Worm (Caenorhabditis elegans) whole organism, mixed stage, embryonic: ENCODE measurements around the gene T05A12.4.
A peak's percentile ranks its signal among the peaks of the same experiment; 100 is the strongest.

Source experiments
- M03D4.4 ChIP-seq: sonication (generic microtip); optimal IDR thresholded peaks from 2 replicates; lab custom pipeline; 2017; ENCODE audit warnings: mild to moderate bottlenecking, missing genetic modification characterization, missing compliant biosample characterization
- bed-3 ChIP-seq: fragments of 200-800 bp; sonication (Bioruptor generic); optimal IDR thresholded peaks from 3 replicates; lab custom pipeline; 2018; ENCODE audit warnings: mild to moderate bottlenecking, missing genetic modification characterization, moderate library complexity, missing compliant biosample characterization
- blmp-1 ChIP-seq: fragments of 150-350 bp; optimal IDR thresholded peaks from 2 replicates; lab custom pipeline; 2014; ENCODE audit warnings: missing biosample characterization, missing genetic modification characterization
- ceh-39 ChIP-seq: fragments of 150-350 bp; optimal IDR thresholded peaks from 2 replicates; lab custom pipeline; 2014; ENCODE audit warnings: missing biosample characterization, missing genetic modification characterization
- ceh-43 ChIP-seq: fragments of 200-800 bp; sonication (Bioruptor generic); optimal IDR thresholded peaks from 2 replicates; lab custom pipeline; 2018; ENCODE audit warnings: mild to moderate bottlenecking, missing genetic modification characterization, moderate library complexity, missing compliant biosample characterization
- ceh-83 ChIP-seq: fragments of 200-800 bp; sonication (Bioruptor generic); optimal IDR thresholded peaks from 2 replicates; lab custom pipeline; 2018; ENCODE audit warnings: mild to moderate bottlenecking, missing genetic modification characterization, missing compliant biosample characterization
- ces-1 ChIP-seq: fragments of 150-350 bp; optimal IDR thresholded peaks from 2 replicates; lab custom pipeline; 2014; ENCODE audit warnings: missing biosample characterization, missing genetic modification reagents, missing genetic modification characterization
- drap-1 ChIP-seq: fragments of 200-800 bp; sonication (Bioruptor generic); optimal IDR thresholded peaks from 3 replicates; lab custom pipeline; 2018; ENCODE audit warnings: mild to moderate bottlenecking, missing genetic modification characterization, missing compliant biosample characterization
- elt-1 ChIP-seq: sonication (generic microtip); optimal IDR thresholded peaks from 2 replicates; lab custom pipeline; 2017; ENCODE audit warnings: missing genetic modification characterization, mild to moderate bottlenecking, missing compliant biosample characterization, antibody characterized with exemption, moderate library complexity, borderline replicate concordance; ENCODE audit not compliant: insufficient read depth
- flh-1 ChIP-seq: fragments of 200-800 bp; sonication (Bioruptor generic); optimal IDR thresholded peaks from 2 replicates; lab custom pipeline; 2018; ENCODE audit warnings: mild to moderate bottlenecking, missing genetic modification characterization, moderate library complexity, missing compliant biosample characterization
- ham-2 ChIP-seq: fragments of 200-800 bp; sonication (Bioruptor generic); optimal IDR thresholded peaks from 2 replicates; lab custom pipeline; 2018; ENCODE audit warnings: mild to moderate bottlenecking, missing genetic modification characterization, missing compliant biosample characterization
- hlh-1 ChIP-seq: fragments of 150-350 bp; optimal IDR thresholded peaks from 2 replicates; lab custom pipeline; 2014; ENCODE audit warnings: missing biosample characterization, missing genetic modification reagents, missing genetic modification characterization
- lin-13 ChIP-seq: fragments of 150-350 bp; optimal IDR thresholded peaks from 2 replicates; lab custom pipeline; 2014; ENCODE audit warnings: missing biosample characterization, missing genetic modification characterization
- lin-32 ChIP-seq: fragments of 200-800 bp; sonication (Bioruptor generic); optimal IDR thresholded peaks from 2 replicates; lab custom pipeline; 2018; ENCODE audit warnings: mild to moderate bottlenecking, missing genetic modification characterization, missing compliant biosample characterization
- lsy-2 ChIP-seq: fragments of 150-350 bp; optimal IDR thresholded peaks from 2 replicates; lab custom pipeline; 2014; ENCODE audit warnings: missing biosample characterization, missing genetic modification characterization
- mab-5 ChIP-seq: fragments of 150-350 bp; optimal IDR thresholded peaks from 2 replicates; lab custom pipeline; 2014; ENCODE audit warnings: missing biosample characterization, missing genetic modification characterization
- mep-1 ChIP-seq: fragments of 150-350 bp; optimal IDR thresholded peaks from 2 replicates; lab custom pipeline; 2017; ENCODE audit warnings: missing biosample characterization, missing genetic modification reagents, missing genetic modification characterization, inconsistent platforms
- mls-2 ChIP-seq: sonication (generic microtip); optimal IDR thresholded peaks from 2 replicates; lab custom pipeline; 2016; ENCODE audit warnings: mild to moderate bottlenecking, missing genetic modification characterization, moderate library complexity, missing compliant biosample characterization
- nhr-12 ChIP-seq: fragments of 150-350 bp; optimal IDR thresholded peaks from 2 replicates; lab custom pipeline; 2014; ENCODE audit warnings: missing biosample characterization, missing genetic modification characterization
- nhr-2 ChIP-seq: fragments of 150-350 bp; optimal IDR thresholded peaks from 2 replicates; lab custom pipeline; 2014; ENCODE audit warnings: missing biosample characterization, missing genetic modification characterization
- nhr-237 ChIP-seq: fragments of 150-350 bp; optimal IDR thresholded peaks from 2 replicates; lab custom pipeline; 2014; ENCODE audit warnings: missing biosample characterization, missing genetic modification characterization
- nhr-76 ChIP-seq: sonication (generic microtip); optimal IDR thresholded peaks from 2 replicates; lab custom pipeline; 2017; ENCODE audit warnings: missing biosample characterization, missing genetic modification characterization
- pha-4 ChIP-seq: fragments of 150-350 bp; optimal IDR thresholded peaks from 2 replicates; lab custom pipeline; 2018; ENCODE audit warnings: missing biosample characterization, missing genetic modification reagents, missing genetic modification characterization
- sem-2 ChIP-seq: fragments of 200-800 bp; sonication (Bioruptor generic); optimal IDR thresholded peaks from 2 replicates; lab custom pipeline; 2018; ENCODE audit warnings: mild to moderate bottlenecking, missing genetic modification characterization, missing compliant biosample characterization
- snpc-4 ChIP-seq: fragments of 150-350 bp; optimal IDR thresholded peaks from 2 replicates; lab custom pipeline; 2014; ENCODE audit warnings: missing biosample characterization, missing genetic modification characterization
- sptf-1 ChIP-seq: sonication (generic microtip); optimal IDR thresholded peaks from 2 replicates; lab custom pipeline; 2017; ENCODE audit warnings: mild to moderate bottlenecking, missing genetic modification characterization, moderate library complexity, missing compliant biosample characterization
- unc-120 ChIP-seq: sonication (generic microtip); optimal IDR thresholded peaks from 2 replicates; lab custom pipeline; 2017; ENCODE audit warnings: missing genetic modification characterization, missing compliant biosample characterization; ENCODE audit not compliant: poor library complexity, severe bottlenecking
- unc-39 ChIP-seq: fragments of 150-350 bp; optimal IDR thresholded peaks from 2 replicates; lab custom pipeline; 2014; ENCODE audit warnings: missing biosample characterization, missing genetic modification characterization
- unc-62 ChIP-seq: fragments of 150-350 bp; optimal IDR thresholded peaks from 2 replicates; lab custom pipeline; 2014; ENCODE audit warnings: missing biosample characterization, missing genetic modification reagents, missing genetic modification characterization
- ztf-11 ChIP-seq: fragments of 150-350 bp; optimal IDR thresholded peaks from 2 replicates; lab custom pipeline; 2014; ENCODE audit warnings: missing biosample characterization, missing genetic modification characterization

T05A12.4 gene

DNA sequence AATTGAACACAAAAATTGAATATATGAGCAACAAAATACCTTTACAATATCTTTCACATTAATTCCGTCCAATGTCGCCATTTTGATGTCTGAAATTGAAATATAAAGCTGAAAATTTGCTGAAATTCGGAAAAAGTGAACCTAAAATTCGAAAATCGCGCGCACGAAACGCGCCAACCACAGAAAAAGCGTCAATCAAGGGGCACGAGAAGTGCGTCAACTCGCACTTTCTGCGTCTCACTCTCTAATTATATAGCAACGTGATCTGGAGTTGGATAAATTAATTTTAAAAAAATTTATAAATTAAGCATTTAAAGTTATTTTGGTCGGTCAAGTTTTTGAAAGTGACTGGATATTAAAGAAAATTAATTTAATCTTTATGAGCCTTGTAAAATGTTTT lies 31.6 kb downstream of the T05A12.4 start, which contains the start of gene ruvb-2:
Gene ruvb-2, minus strand, starts transcription at position 89 of the 400 bp plus-strand sequence.
- TF ChIP-seq unc-62 (no peak), sptf-1 (tag; lab: Kevin White, UChicago) (peak; percentile 38), lin-32 (GFP tag; lab: Kevin White, UChicago) (no peak), unc-120 (no peak), ces-1 (GFP tag; lab: Kevin White, UChicago) (peak; percentile 93), lsy-2 (tag; lab: Kevin White, UChicago) (peak; percentile 81), ceh-43 (GFP tag; lab: Kevin White, UChicago) (peak; percentile 42), nhr-237 (tag; lab: Kevin White, UChicago) (peak; percentile 69), lin-13 (tag; lab: Kevin White, UChicago) (peak; percentile 58), snpc-4 (no peak), bed-3 (GFP tag; lab: Kevin White, UChicago) (no peak), ceh-39 (tag; lab: Kevin White, UChicago) (no peak), mls-2 (tag; lab: Kevin White, UChicago) (no peak), pha-4 (tag; lab: Kevin White, UChicago) (peak; percentile 59), ham-2 (no peak), mep-1 (tag; lab: Kevin White, UChicago) (peak; percentile 65), drap-1 (GFP tag; lab: Kevin White, UChicago) (no peak), nhr-2 (tag; lab: Kevin White, UChicago) (peak; percentile 4), flh-1 (no peak), blmp-1 (tag; lab: Kevin White, UChicago) (peak; percentile 27), hlh-1 (tag; lab: Kevin White, UChicago) (no peak)

- TF ChIP-seq elt-1 (tag; lab: Kevin White, UChicago) = no peak
- TF ChIP-seq ceh-39 (tag; lab: Kevin White, UChicago) = no peak
- TF ChIP-seq sptf-1 (tag; lab: Kevin White, UChicago) = no peak
- no peak for TF ChIP-seq nhr-12 (tag; lab: Kevin White, UChicago)
- TF ChIP-seq ces-1 (GFP tag; lab: Kevin White, UChicago) = no peak
- no peak for TF ChIP-seq lin-13 (tag; lab: Kevin White, UChicago)
- no peak for TF ChIP-seq M03D4.4
- TF ChIP-seq lsy-2 (tag; lab: Kevin White, UChicago) = no peak
- TF ChIP-seq unc-39 = no peak
- TF ChIP-seq flh-1 = no peak
- no peak for TF ChIP-seq unc-120
- TF ChIP-seq unc-62 = no peak
- no peak for TF ChIP-seq hlh-1 (tag; lab: Kevin White, UChicago)
- TF ChIP-seq sem-2 (GFP tag; lab: Kevin White, UChicago) = no peak
- TF ChIP-seq bed-3 (GFP tag; lab: Kevin White, UChicago) = no peak
- no peak for TF ChIP-seq drap-1 (GFP tag; lab: Kevin White, UChicago)
- TF ChIP-seq ztf-11 (tag; lab: Kevin White, UChicago) = no peak
- TF ChIP-seq ceh-83 (GFP tag; lab: Kevin White, UChicago) = no peak
- no peak for TF ChIP-seq blmp-1 (tag; lab: Kevin White, UChicago)
- no peak for TF ChIP-seq mls-2 (tag; lab: Kevin White, UChicago)
Observed at ce11 chrIV:6920063-6920462, 32.3 kb downstream of the T05A12.4 start, which contains the start of gene T22D1.18. Gene T22D1.18, minus strand, starts transcription at chrIV:6920163.

DNA sequence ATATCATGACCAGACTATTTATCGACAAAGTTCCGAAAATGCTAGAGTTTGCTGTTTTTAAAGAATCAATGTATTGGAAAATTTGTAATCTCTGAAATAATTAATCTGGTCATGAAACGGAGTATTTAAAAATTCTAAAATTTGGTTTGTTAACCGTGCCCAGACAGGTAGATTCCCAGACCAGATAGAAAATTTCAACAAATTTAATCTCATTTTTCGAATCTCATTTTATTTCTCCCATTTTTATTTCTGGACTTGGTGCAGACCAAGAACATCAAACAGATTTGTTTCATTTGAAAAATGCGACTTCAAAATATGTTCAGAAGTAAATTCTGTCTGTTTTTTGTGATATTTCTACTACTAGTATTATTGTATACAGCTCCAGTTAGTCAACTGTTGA lies 35.3 kb downstream of the T05A12.4 start, which contains the start of gene T22D1.1:
Gene T22D1.1, plus strand, starts transcription at position 301 of the 400 bp plus-strand sequence.
- TF ChIP-seq bed-3 (GFP tag; lab: Kevin White, UChicago) (no peak), M03D4.4 (no peak), ztf-11 (tag; lab: Kevin White, UChicago) (no peak), blmp-1 (tag; lab: Kevin White, UChicago) (no peak), nhr-237 (tag; lab: Kevin White, UChicago) (no peak), nhr-2 (tag; lab: Kevin White, UChicago) (no peak), nhr-76 (tag; lab: Kevin White, UChicago) (no peak), ceh-83 (GFP tag; lab: Kevin White, UChicago) (no peak), hlh-1 (tag; lab: Kevin White, UChicago) (no peak), nhr-12 (tag; lab: Kevin White, UChicago) (no peak), ceh-43 (GFP tag; lab: Kevin White, UChicago) (no peak), ces-1 (GFP tag; lab: Kevin White, UChicago) (no peak), flh-1 (no peak), mab-5 (tag; lab: Kevin White, UChicago) (no peak), lin-13 (tag; lab: Kevin White, UChicago) (no peak), sem-2 (GFP tag; lab: Kevin White, UChicago) (no peak)
- TF ChIP-seq, all 35 proteins: peak for 0

- TF ChIP-seq lsy-2 (tag; lab: Kevin White, UChicago) = no peak
- TF ChIP-seq elt-1 (tag; lab: Kevin White, UChicago) = peak; percentile 54
Observed at ce11 chrIV:6925520-6925919, 37.8 kb downstream of the T05A12.4 start.
